Worm (Caenorhabditis elegans) whole organism, L4 larva: ENCODE data around the gene K09H11.9.

Experiments
- F10B5.3 ChIP-seq: sonication (generic microtip); optimal IDR thresholded peaks from 2 replicates; lab custom pipeline; 2016; ENCODE audit warnings: mild to moderate bottlenecking, missing genetic modification characterization, missing compliant biosample characterization
- F26F4.8 ChIP-seq: fragments of 200-800 bp; sonication (Bioruptor generic); conservative IDR thresholded peaks from 2 replicates; pipeline ENCODE4 v1.3.6; 2022; ENCODE audit warnings: missing genetic modification characterization, missing compliant biosample characterization
- F44E2.7 ChIP-seq: fragments of 200-800 bp; sonication (Bioruptor generic); IDR thresholded peaks from 2 replicates; pipeline ENCODE4 v2.1.2; 2022; ENCODE audit warnings: missing genetic modification characterization, missing compliant biosample characterization
- R02D3.7 ChIP-seq: fragments of 150-350 bp; sonication (generic microtip); optimal IDR thresholded peaks from 3 replicates; lab custom pipeline; 2014; ENCODE audit warnings: missing biosample characterization, missing genetic modification characterization
- T20F7.1 ChIP-seq: fragments of 200-800 bp; sonication (Bioruptor generic); optimal IDR thresholded peaks from 2 replicates; lab custom pipeline; 2018; ENCODE audit warnings: mild to moderate bottlenecking, missing genetic modification characterization, missing compliant biosample characterization
- T26A8.4 ChIP-seq: fragments of 200-800 bp; sonication (Bioruptor generic); IDR thresholded peaks from 2 replicates; pipeline ENCODE4 v1.3.6; 2022; ENCODE audit warnings: missing genetic modification characterization, missing compliant biosample characterization
- Y105C5A.15 ChIP-seq: fragments of 200-800 bp; sonication (Bioruptor generic); IDR thresholded peaks from 2 replicates; pipeline ENCODE4 v1.3.6; 2022; ENCODE audit warnings: missing genetic modification characterization, missing compliant biosample characterization
- Y5F2A.4 ChIP-seq: fragments of 200-800 bp; sonication (Bioruptor generic); optimal IDR thresholded peaks from 2 replicates; lab custom pipeline; 2018; ENCODE audit warnings: mild to moderate bottlenecking, missing genetic modification characterization, missing compliant biosample characterization
- aly-2 ChIP-seq: sonication (generic microtip); optimal IDR thresholded peaks from 2 replicates; lab custom pipeline; 2018; ENCODE audit warnings: missing biosample characterization, missing genetic modification characterization
- ama-1 ChIP-seq: fragments of 150-350 bp; optimal IDR thresholded peaks from 2 replicates; lab custom pipeline; 2014; ENCODE audit warnings: inconsistent platforms, mixed read lengths
- arid-1 ChIP-seq: fragments of 200-800 bp; sonication (Bioruptor generic); conservative IDR thresholded peaks from 2 replicates; pipeline ENCODE4 v1.3.6; 2022; ENCODE audit warnings: missing genetic modification reagents, missing genetic modification characterization, missing compliant biosample characterization
- ceh-28 ChIP-seq: fragments of 150-350 bp; optimal IDR thresholded peaks from 2 replicates; lab custom pipeline; 2014; ENCODE audit warnings: missing biosample characterization, missing genetic modification reagents, missing genetic modification characterization
- ceh-82 ChIP-seq: sonication (generic microtip); optimal IDR thresholded peaks from 2 replicates; lab custom pipeline; 2017; ENCODE audit warnings: missing biosample characterization, missing genetic modification characterization
- cey-2 ChIP-seq: sonication (generic microtip); optimal IDR thresholded peaks from 3 replicates; lab custom pipeline; 2017; ENCODE audit warnings: missing genetic modification characterization, mild to moderate bottlenecking, missing compliant biosample characterization, antibody characterized with exemption, borderline replicate concordance; ENCODE audit not compliant: insufficient read depth
- daf-16 ChIP-seq, 3 experiments: sonication (generic microtip); optimal IDR thresholded peaks; 2 replicates each; lab custom pipeline; 2016 to 2017; ENCODE audit warnings: missing genetic modification characterization in 3 of 3, missing genetic modification reagents in 3 of 3, mild to moderate bottlenecking in 2 of 3, missing compliant biosample characterization in 2 of 3, missing biosample characterization in 1 of 3, moderate library complexity in 1 of 3
- daf-19 ChIP-seq: fragments of 200-800 bp; sonication (Bioruptor generic); conservative IDR thresholded peaks from 2 replicates; pipeline ENCODE4 v1.3.6; 2022; ENCODE audit warnings: missing genetic modification characterization, missing compliant biosample characterization
- dmd-6 ChIP-seq: fragments of 200-800 bp; sonication (Bioruptor generic); IDR thresholded peaks from 2 replicates; pipeline ENCODE4 v1.3.6; 2022; ENCODE audit warnings: missing genetic modification reagents, missing genetic modification characterization, missing compliant biosample characterization
- dmd-9 ChIP-seq: fragments of 200-800 bp; sonication (Bioruptor generic); IDR thresholded peaks from 2 replicates; pipeline ENCODE4 v1.3.6; 2022; ENCODE audit warnings: missing genetic modification reagents, missing genetic modification characterization, missing compliant biosample characterization
- fkh-10 ChIP-seq: fragments of 150-350 bp; optimal IDR thresholded peaks from 2 replicates; lab custom pipeline; 2014; ENCODE audit warnings: missing biosample characterization, missing genetic modification reagents, missing genetic modification characterization
- fos-1 ChIP-seq: fragments of 150-350 bp; optimal IDR thresholded peaks from 2 replicates; lab custom pipeline; 2014; ENCODE audit warnings: missing biosample characterization, missing genetic modification characterization
- hlh-11 ChIP-seq: fragments of 200-800 bp; sonication (Bioruptor generic); optimal IDR thresholded peaks from 2 replicates; lab custom pipeline; 2018; ENCODE audit warnings: mild to moderate bottlenecking, missing genetic modification characterization, missing compliant biosample characterization
- jun-1 ChIP-seq: fragments of 150-350 bp; optimal IDR thresholded peaks from 2 replicates; lab custom pipeline; 2014; ENCODE audit warnings: missing biosample characterization, missing genetic modification reagents, missing genetic modification characterization
- lin-13 ChIP-seq: fragments of 150-350 bp; optimal IDR thresholded peaks from 2 replicates; lab custom pipeline; 2014; ENCODE audit warnings: missing biosample characterization, missing genetic modification reagents, missing genetic modification characterization
- lin-39 ChIP-seq: fragments of 150-350 bp; optimal IDR thresholded peaks from 2 replicates; lab custom pipeline; 2014; ENCODE audit warnings: missing biosample characterization, missing genetic modification reagents, missing genetic modification characterization
- lsy-2 ChIP-seq, 2 experiments: fragments of 150-350 bp in 1 of 2; sonication (generic microtip) in 1 of 2; optimal IDR thresholded peaks; 2 replicates each; lab custom pipeline; 2014 to 2017; ENCODE audit warnings: missing biosample characterization in 2 of 2, missing genetic modification characterization in 2 of 2
- madf-9 ChIP-seq: fragments of 200-800 bp; sonication (Bioruptor generic); conservative IDR thresholded peaks from 2 replicates; pipeline ENCODE4 v1.3.6; 2022; ENCODE audit warnings: missing genetic modification reagents, missing genetic modification characterization, missing compliant biosample characterization
- nhr-10 ChIP-seq: fragments of 150-350 bp; optimal IDR thresholded peaks from 2 replicates; lab custom pipeline; 2014; ENCODE audit warnings: missing biosample characterization, missing genetic modification characterization
- nhr-102 ChIP-seq: sonication (generic microtip); optimal IDR thresholded peaks from 2 replicates; lab custom pipeline; 2016; ENCODE audit warnings: mild to moderate bottlenecking, missing genetic modification characterization, moderate library complexity, missing compliant biosample characterization
- nhr-237 ChIP-seq: sonication (generic microtip); optimal IDR thresholded peaks from 2 replicates; lab custom pipeline; 2017; ENCODE audit warnings: missing biosample characterization, missing genetic modification characterization
- nhr-28 ChIP-seq: fragments of 150-350 bp; optimal IDR thresholded peaks from 2 replicates; lab custom pipeline; 2014; ENCODE audit warnings: missing biosample characterization, missing genetic modification characterization
- nhr-41 ChIP-seq: fragments of 200-800 bp; sonication (Bioruptor generic); IDR thresholded peaks from 2 replicates; pipeline ENCODE4 v1.3.6; 2022; ENCODE audit warnings: missing genetic modification reagents, missing genetic modification characterization, missing compliant biosample characterization
- pha-4 ChIP-seq, 2 experiments: fragments of 150-350 bp in 1 of 2; fragments of 200-800 bp in 1 of 2; sonication (Bioruptor generic) in 1 of 2; IDR thresholded peaks in 1 of 2; optimal IDR thresholded peaks in 1 of 2; 2 replicates each; pipeline versions ENCODE4 v1.3.6 to Lab custom; 2014 to 2022; ENCODE audit warnings: missing genetic modification characterization in 2 of 2, missing genetic modification reagents in 2 of 2, missing biosample characterization in 1 of 2, missing compliant biosample characterization in 1 of 2
- php-3 ChIP-seq: fragments of 200-800 bp; sonication (Bioruptor generic); IDR thresholded peaks from 2 replicates; pipeline ENCODE4 v1.3.6; 2022; ENCODE audit warnings: missing genetic modification reagents, missing genetic modification characterization, missing compliant biosample characterization
- pqm-1 ChIP-seq: sonication (generic microtip); optimal IDR thresholded peaks from 2 replicates; lab custom pipeline; 2017; ENCODE audit warnings: missing biosample characterization, missing genetic modification characterization
- sdz-12 ChIP-seq: fragments of 200-800 bp; sonication (Bioruptor generic); optimal IDR thresholded peaks from 2 replicates; lab custom pipeline; 2018; ENCODE audit warnings: mild to moderate bottlenecking, missing genetic modification characterization, missing compliant biosample characterization
- zag-1 ChIP-seq: fragments of 150-350 bp; optimal IDR thresholded peaks from 2 replicates; lab custom pipeline; 2014; ENCODE audit warnings: missing biosample characterization, missing genetic modification characterization
- zfp-3 ChIP-seq: fragments of 200-800 bp; sonication (Bioruptor generic); conservative IDR thresholded peaks from 2 replicates; pipeline ENCODE4 v1.3.6; 2022; ENCODE audit warnings: missing genetic modification reagents, missing genetic modification characterization, missing compliant biosample characterization
- zip-11 ChIP-seq: fragments of 200-800 bp; sonication (Bioruptor generic); IDR thresholded peaks from 2 replicates; pipeline ENCODE4 v1.3.6; 2022; ENCODE audit warnings: missing genetic modification characterization, missing compliant biosample characterization
- ztf-7 ChIP-seq: fragments of 150-350 bp; optimal IDR thresholded peaks from 2 replicates; lab custom pipeline; 2014; ENCODE audit warnings: missing biosample characterization, missing genetic modification characterization

Gene K09H11.9

DNA sequence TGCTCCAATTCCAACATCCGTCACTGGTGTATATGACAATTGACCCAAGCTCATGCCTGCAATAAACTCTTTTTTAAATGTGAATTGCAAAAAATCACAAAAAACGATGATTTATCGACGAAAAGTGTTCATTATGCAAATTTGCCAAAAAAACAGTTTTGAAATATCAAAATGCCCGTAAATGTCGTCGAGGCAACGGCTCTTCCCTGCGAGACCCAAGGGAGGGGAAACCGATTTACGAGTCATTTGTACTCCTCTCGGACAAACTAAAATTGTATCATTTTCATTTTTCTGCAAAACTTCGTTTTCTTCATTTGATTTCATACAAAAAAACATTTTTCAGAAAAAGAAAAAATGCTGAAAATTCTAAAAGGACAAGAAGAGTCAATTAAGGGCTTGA is 31.9 kb downstream of the K09H11.9 start, which contains the start of the genes hmgs-1 and F25B4.4 (continued):
- TF ChIP-seq ceh-28 (tag; lab: Kevin White, UChicago): no peak
- peak; percentile 1 for TF ChIP-seq nhr-10
- peak; percentile 64 for TF ChIP-seq jun-1 (tag; lab: Kevin White, UChicago)
- TF ChIP-seq zfp-3 (GFP tag; lab: Robert Waterston, UW): peak; percentile 71; the same call in 1 of the 2 replicates
- TF ChIP-seq ama-1 (lab: Kevin White, UChicago): peak; percentile 62
- TF ChIP-seq daf-16 (GFP tag; optimal IDR thresholded peaks at IDR 0.05; lab: Kevin White, UChicago): peak in 1 of 2 experiments; percentile 27
- TF ChIP-seq daf-16 (tag; optimal IDR thresholded peaks at IDR 0.05; lab: Kevin White, UChicago): peak; percentile 33
- TF ChIP-seq nhr-28 (tag; lab: Kevin White, UChicago): peak; percentile 73
- no peak for TF ChIP-seq cey-2
- TF ChIP-seq daf-19 (GFP tag; lab: Robert Waterston, UW): no peak
- TF ChIP-seq ceh-82 (tag; lab: Kevin White, UChicago): no peak
- no peak for TF ChIP-seq ztf-7 (tag; lab: Kevin White, UChicago)
- TF ChIP-seq F44E2.7 (GFP tag; lab: Robert Waterston, UW): no peak
- TF ChIP-seq nhr-41 (GFP tag; lab: Robert Waterston, UW): no peak
- TF ChIP-seq aly-2: no peak
- TF ChIP-seq dmd-9 (GFP tag; lab: Robert Waterston, UW): peak; percentile 76
- TF ChIP-seq lin-39: no peak
- TF ChIP-seq fkh-10 (GFP tag; lab: Kevin White, UChicago): peak; percentile 93
- 0 out of 2 replicates have a peak, but pooled peaks have one; percentile 26 for TF ChIP-seq madf-9 (GFP tag; lab: Robert Waterston, UW)
- TF ChIP-seq sdz-12: no peak
- 0 out of 2 replicates have a peak, but pooled peaks have one; percentile 5 for TF ChIP-seq php-3 (GFP tag; lab: Robert Waterston, UW)
- TF ChIP-seq F26F4.8: no peak
- no peak for TF ChIP-seq fos-1 (tag; lab: Kevin White, UChicago)
- TF ChIP-seq Y105C5A.15: no peak
- peak; percentile 83 for TF ChIP-seq hlh-11 (tag; lab: Kevin White, UChicago)
- TF ChIP-seq nhr-102: peak; percentile 67
- peak; percentile 85 for TF ChIP-seq T20F7.1 (GFP tag; lab: Kevin White, UChicago)
- TF ChIP-seq lin-13 (GFP tag; lab: Kevin White, UChicago): peak; percentile 91
- peak; percentile 76; the same call in 1 of the 2 replicates for TF ChIP-seq pha-4 (GFP tag; IDR thresholded peaks at IDR 0.05; lab: Robert Waterston, UW)
- peak; percentile 77 for TF ChIP-seq pha-4 (tag; optimal IDR thresholded peaks at IDR 0.05; lab: Kevin White, UChicago)
- TF ChIP-seq F10B5.3 (tag; lab: Kevin White, UChicago): no peak
- TF ChIP-seq pqm-1 (tag; lab: Kevin White, UChicago): no peak
- peak; percentile 73 for TF ChIP-seq T26A8.4
- no peak for TF ChIP-seq zip-11 (GFP tag; lab: Robert Waterston, UW)
- TF ChIP-seq lsy-2 (tag; optimal IDR thresholded peaks at IDR 0.05; lab: Kevin White, UChicago): peak; percentile 81 to 95

DNA sequence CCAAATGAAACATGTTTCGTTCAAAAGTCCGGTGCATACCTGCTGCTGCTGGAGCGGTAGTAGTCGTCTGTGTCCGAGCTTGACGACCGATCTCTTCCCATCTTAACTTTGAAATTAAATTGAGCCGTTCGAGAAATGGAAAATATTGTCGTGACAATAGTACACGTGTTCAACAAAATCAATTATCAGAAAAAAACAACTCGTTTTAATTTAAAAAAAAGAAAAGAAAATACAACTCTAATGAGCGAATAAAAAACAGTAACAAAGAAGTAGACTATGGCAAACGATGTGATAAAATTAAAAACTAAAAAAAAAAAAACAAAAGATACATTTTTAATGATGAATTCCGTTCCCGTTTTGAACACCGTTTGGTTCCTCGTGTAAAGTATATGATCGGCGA is 33.9 kb downstream of the K09H11.9 start, which contains the start of gene prp-39:
Gene prp-39, minus strand, starts transcription at position 101 of the 400 bp plus-strand sequence.
- TF ChIP-seq zfp-3 (GFP tag; lab: Robert Waterston, UW): no peak
- no peak for TF ChIP-seq daf-16 (GFP tag; optimal IDR thresholded peaks at IDR 0.05; lab: Kevin White, UChicago)
- peak; percentile 1 for TF ChIP-seq daf-16 (tag; optimal IDR thresholded peaks at IDR 0.05; lab: Kevin White, UChicago)
- TF ChIP-seq dmd-6 (GFP tag; lab: Robert Waterston, UW): no peak
- no peak for TF ChIP-seq nhr-237
- TF ChIP-seq arid-1 (GFP tag; lab: Robert Waterston, UW): no peak
- no peak for TF ChIP-seq lin-39
- TF ChIP-seq T26A8.4: no peak
- no peak for TF ChIP-seq Y5F2A.4 (GFP tag; lab: Kevin White, UChicago)
- no peak for TF ChIP-seq zag-1 (tag; lab: Kevin White, UChicago)
- no peak for TF ChIP-seq R02D3.7
- no peak for TF ChIP-seq lsy-2 (tag; optimal IDR thresholded peaks at IDR 0.05; lab: Kevin White, UChicago)
- no peak for TF ChIP-seq dmd-9 (GFP tag; lab: Robert Waterston, UW)
- peak; percentile 45 for TF ChIP-seq ama-1 (lab: Kevin White, UChicago)
